Fruit fly (Drosophila melanogaster) whole organism, prepupa: ENCODE measurements around the gene Roc1a.

Source experiments
- CG10631 ChIP-seq: fragments of 200-800 bp; sonication (Bioruptor generic); optimal IDR thresholded peaks from 2 replicates; lab custom pipeline; 2016; ENCODE audit warnings: missing biosample characterization, missing genetic modification characterization
- CG10669 ChIP-seq: fragments of 200-800 bp; sonication (Bioruptor generic); optimal IDR thresholded peaks from 3 replicates; lab custom pipeline; 2018; ENCODE audit warnings: missing biosample characterization, mild to moderate bottlenecking, missing genetic modification characterization, moderate library complexity
- CG15336 ChIP-seq: fragments of 200-800 bp; sonication (Bioruptor generic); IDR thresholded peaks from 2 replicates; pipeline ENCODE4 v1.3.6; 2022; ENCODE audit warnings: missing biosample characterization, missing genetic modification characterization
- CG3032 ChIP-seq: fragments of 200-800 bp; optimal IDR thresholded peaks from 2 replicates; lab custom pipeline; 2019; ENCODE audit warnings: missing biosample characterization, mild to moderate bottlenecking, missing genetic modification characterization, moderate library complexity
- CG3919 ChIP-seq: fragments of 200-800 bp; sonication (Bioruptor generic); optimal IDR thresholded peaks from 3 replicates; lab custom pipeline; 2016; ENCODE audit warnings: missing biosample characterization, missing genetic modification characterization
- CG4318 ChIP-seq: fragments of 200-800 bp; sonication (Bioruptor generic); optimal IDR thresholded peaks from 3 replicates; lab custom pipeline; 2017; ENCODE audit warnings: missing biosample characterization, mild to moderate bottlenecking, missing genetic modification characterization
- CG6163 ChIP-seq: fragments of 200-800 bp; sonication (Bioruptor generic); IDR thresholded peaks from 3 replicates; pipeline ENCODE4 v1.3.6; 2022; ENCODE audit warnings: missing biosample characterization, missing genetic modification characterization
- CG6808 ChIP-seq: fragments of 200-800 bp; sonication (Bioruptor generic); optimal IDR thresholded peaks from 3 replicates; lab custom pipeline; 2017; ENCODE audit warnings: missing biosample characterization, missing genetic modification characterization, mild to moderate bottlenecking, moderate library complexity, missing genetic modification reagents
- CG6854 ChIP-seq: fragments of 200-800 bp; sonication (Bioruptor generic); optimal IDR thresholded peaks from 2 replicates; lab custom pipeline; 2017; ENCODE audit warnings: missing biosample characterization, mild to moderate bottlenecking, missing genetic modification characterization
- CG7368 ChIP-seq: fragments of 200-800 bp; sonication (Bioruptor generic); optimal IDR thresholded peaks from 3 replicates; lab custom pipeline; 2016; ENCODE audit warnings: missing biosample characterization, missing genetic modification characterization
- CG8319 ChIP-seq: fragments of 200-800 bp; sonication (Bioruptor generic); optimal IDR thresholded peaks from 3 replicates; lab custom pipeline; 2016; ENCODE audit warnings: missing biosample characterization, missing genetic modification characterization
- CG9139 ChIP-seq: fragments of 200-800 bp; sonication (Bioruptor generic); optimal IDR thresholded peaks from 3 replicates; lab custom pipeline; 2017; ENCODE audit warnings: missing biosample characterization, mild to moderate bottlenecking, missing genetic modification characterization
- Eip78C ChIP-seq: fragments of 200-800 bp; sonication (Bioruptor generic); peaks from one replicate; lab custom pipeline; 2016; ENCODE audit warnings: missing biosample characterization, missing genetic modification characterization
- Eip93F ChIP-seq: fragments of 200-800 bp; sonication (Bioruptor generic); optimal IDR thresholded peaks from 2 replicates; lab custom pipeline; 2016; ENCODE audit warnings: missing biosample characterization, mild to moderate bottlenecking, missing genetic modification characterization
- Ets96B ChIP-seq: fragments of 200-800 bp; optimal IDR thresholded peaks from 2 replicates; lab custom pipeline; 2019; ENCODE audit warnings: missing biosample characterization, mild to moderate bottlenecking, missing genetic modification characterization, moderate library complexity
- Gug ChIP-seq: fragments of 200-800 bp; sonication (Bioruptor generic); IDR thresholded peaks from 2 replicates; pipeline ENCODE4 v1.3.6; 2022; ENCODE audit warnings: missing biosample characterization, missing genetic modification characterization
- Hr39 ChIP-seq: fragments of 200-800 bp; sonication (Bioruptor generic); optimal IDR thresholded peaks from 2 replicates; lab custom pipeline; 2016; ENCODE audit warnings: missing biosample characterization, missing genetic modification characterization
- OdsH ChIP-seq: fragments of 200-800 bp; sonication (Bioruptor generic); optimal IDR thresholded peaks from 3 replicates; lab custom pipeline; 2016; ENCODE audit warnings: missing biosample characterization, missing genetic modification characterization
- Sox14 ChIP-seq: fragments of 200-800 bp; sonication (Bioruptor generic); optimal IDR thresholded peaks from 3 replicates; lab custom pipeline; 2016; ENCODE audit warnings: missing biosample characterization, missing genetic modification characterization
- Sox15 ChIP-seq: fragments of 200-800 bp; sonication (Bioruptor generic); optimal IDR thresholded peaks from 3 replicates; lab custom pipeline; 2016; ENCODE audit warnings: missing biosample characterization, missing genetic modification characterization
- acj6 ChIP-seq: fragments of 200-800 bp; sonication (Bioruptor generic); optimal IDR thresholded peaks from 3 replicates; lab custom pipeline; 2016; ENCODE audit warnings: missing biosample characterization, missing genetic modification characterization
- dac ChIP-seq: fragments of 200-800 bp; sonication (Bioruptor generic); optimal IDR thresholded peaks from 2 replicates; lab custom pipeline; 2017; ENCODE audit warnings: missing biosample characterization, mild to moderate bottlenecking, missing genetic modification characterization
- dsx ChIP-seq: fragments of 200-800 bp; optimal IDR thresholded peaks from 3 replicates; lab custom pipeline; 2019; ENCODE audit warnings: missing biosample characterization, mild to moderate bottlenecking, missing genetic modification characterization, moderate library complexity; ENCODE audit not compliant: poor library complexity, severe bottlenecking
- eg ChIP-seq: fragments of 200-800 bp; sonication (Bioruptor generic); IDR thresholded peaks from 3 replicates; pipeline ENCODE4 v1.3.6; 2022; ENCODE audit warnings: missing biosample characterization, missing genetic modification characterization
- esn ChIP-seq: fragments of 200-800 bp; sonication (Bioruptor generic); optimal IDR thresholded peaks from 2 replicates; lab custom pipeline; 2016; ENCODE audit warnings: missing biosample characterization, mild to moderate bottlenecking, missing genetic modification characterization, moderate library complexity
- fd59A ChIP-seq: fragments of 200-800 bp; sonication (Bioruptor generic); optimal IDR thresholded peaks from 2 replicates; lab custom pipeline; 2017; ENCODE audit warnings: missing biosample characterization, mild to moderate bottlenecking, missing genetic modification characterization, missing genetic modification reagents
- fd85E ChIP-seq: fragments of 200-800 bp; sonication (Bioruptor generic); optimal IDR thresholded peaks from 3 replicates; lab custom pipeline; 2016; ENCODE audit warnings: missing biosample characterization, missing genetic modification characterization
- salr ChIP-seq, 2 experiments: fragments of 200-800 bp; sonication (Bioruptor generic); optimal IDR thresholded peaks; 3 replicates each; lab custom pipeline; 2016 to 2018; ENCODE audit warnings: missing biosample characterization in 2 of 2, missing genetic modification characterization in 2 of 2, mild to moderate bottlenecking in 1 of 2
- spab ChIP-seq: fragments of 200-800 bp; sonication (Bioruptor generic); optimal IDR thresholded peaks from 2 replicates; lab custom pipeline; 2017; ENCODE audit warnings: missing biosample characterization, mild to moderate bottlenecking, missing genetic modification characterization, missing genetic modification reagents
- ss ChIP-seq, 2 experiments: fragments of 200-800 bp; sonication (Bioruptor generic); optimal IDR thresholded peaks; 2 replicates in 1 of 2; 3 replicates in 1 of 2; lab custom pipeline; 2017 to 2018; ENCODE audit warnings: mild to moderate bottlenecking in 2 of 2, missing biosample characterization in 2 of 2, missing genetic modification characterization in 2 of 2, moderate library complexity in 1 of 2
- svp ChIP-seq: fragments of 200-800 bp; sonication (Bioruptor generic); peaks from one replicate; lab custom pipeline; 2016; ENCODE audit warnings: missing biosample characterization, missing genetic modification characterization

Roc1a gene

DNA sequence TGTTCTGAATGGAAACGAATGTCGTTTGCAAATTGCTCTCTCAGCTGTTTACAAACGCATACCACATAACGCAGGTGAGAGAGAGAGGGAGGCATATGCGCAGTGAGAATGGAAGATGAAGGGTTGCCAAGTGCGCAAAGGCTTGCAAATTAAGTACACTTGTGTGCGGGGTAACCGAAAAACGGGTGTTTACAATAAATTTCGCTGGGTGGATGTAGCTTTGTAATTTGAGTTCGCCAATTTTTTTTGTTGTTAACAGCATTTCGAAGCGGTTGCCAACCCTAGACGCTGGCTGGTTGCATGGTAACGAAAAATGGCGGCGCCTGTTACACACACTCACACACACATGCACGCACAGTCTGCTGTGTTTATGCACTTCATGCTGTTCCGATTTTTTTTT, 7.8 kb downstream of the Roc1a start (continued):
- TF ChIP-seq CG7368 (peak; percentile 95), CG3032 (tag; lab: Kevin White, UChicago) (peak; percentile 94), CG4318 (no peak), CG3919 (GFP tag; lab: Kevin White, UChicago) (peak; percentile 96), CG15336 (GFP tag; lab: Robert Waterston, UW) (peak; percentile 98), CG6854 (peak; percentile 93), ss (GFP tag; optimal IDR thresholded peaks at IDR 0.05; lab: Kevin White, UChicago) (peak; percentile 93 to 96), CG10631 (GFP tag; lab: Kevin White, UChicago) (peak; percentile 92), svp (peak; percentile 98), acj6 (peak; percentile 95), salr (GFP tag; optimal IDR thresholded peaks at IDR 0.05; lab: Kevin White, UChicago) (peak; percentile 82 to 92), Gug (GFP tag; lab: Robert Waterston, UW) (peak; percentile 97), CG6163 (GFP tag; lab: Robert Waterston, UW) (peak; percentile 99), Sox14 (GFP tag; lab: Kevin White, UChicago) (peak; percentile 97), dac (peak; percentile 95), Eip78C (GFP tag; lab: Kevin White, UChicago) (peak; percentile 98), Sox15 (peak; percentile 93), dsx (peak; percentile 89), Eip93F (peak; percentile 93), fd85E (peak; percentile 91)

DNA sequence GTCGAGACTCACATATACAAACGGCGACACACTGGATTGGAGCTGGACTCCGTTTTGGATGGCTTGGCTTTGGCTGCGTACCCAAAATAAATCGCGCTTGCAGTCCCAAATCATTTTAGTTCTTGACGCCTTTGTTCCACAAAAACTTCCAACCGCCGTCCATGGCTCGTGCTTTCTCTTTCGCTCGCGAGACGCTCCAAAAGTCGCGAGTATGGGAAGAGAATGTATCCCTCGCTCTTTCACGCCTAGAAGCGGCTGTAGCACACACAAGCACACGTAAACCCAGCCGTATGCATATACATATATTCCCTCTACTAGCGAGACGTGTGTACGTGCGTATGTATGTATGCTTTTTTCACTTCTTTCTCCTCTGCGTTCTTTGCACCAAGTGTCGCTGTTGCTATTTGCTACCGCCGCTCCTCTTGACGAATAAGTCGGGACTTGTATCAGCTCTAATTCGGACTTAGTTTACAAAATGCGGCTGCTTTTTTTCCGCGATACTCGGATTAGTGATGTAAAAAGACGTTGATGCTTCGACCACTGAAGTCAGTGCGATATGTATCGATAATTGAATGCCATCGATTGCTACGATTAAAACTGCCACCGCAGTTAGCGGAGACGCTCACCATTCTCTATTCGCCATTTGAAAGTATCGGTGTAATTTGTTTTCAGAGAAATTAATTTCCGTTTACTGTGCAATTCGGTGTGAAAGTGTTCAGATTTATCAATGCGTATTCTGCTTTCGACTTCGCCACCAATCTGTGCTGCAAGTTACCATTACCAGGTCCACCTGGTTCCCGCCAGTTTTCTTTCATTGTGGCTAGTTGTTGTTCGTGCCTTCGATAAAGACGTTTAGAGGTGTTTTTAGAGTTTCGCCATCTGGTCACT, 8.6 kb downstream of the Roc1a start, which contains the start of the genes Hmt4-20 and SkpA:
TSS of gene Hmt4-20 (minus strand) at position 542 of the 888 bp plus-strand sequence.
TSS of gene SkpA (plus strand) at position 623 of the 888 bp plus-strand sequence.
- TF ChIP-seq OdsH (GFP tag; lab: Kevin White, UChicago): no peak
- TF ChIP-seq CG6163 (GFP tag; lab: Robert Waterston, UW): peak; percentile 43; the same call in 1 of the 3 replicates
- no peak for TF ChIP-seq Gug (GFP tag; lab: Robert Waterston, UW)
- peak; percentile 4 for TF ChIP-seq Sox14 (GFP tag; lab: Kevin White, UChicago)
- 0 out of 3 replicates have a peak, but pooled peaks have one; percentile 6 for TF ChIP-seq eg
- peak; percentile 55 for TF ChIP-seq svp
- peak; percentile 53 for TF ChIP-seq Eip78C (GFP tag; lab: Kevin White, UChicago)
- no peak for TF ChIP-seq dac
- TF ChIP-seq, all 60 proteins: peak for 5

DNA sequence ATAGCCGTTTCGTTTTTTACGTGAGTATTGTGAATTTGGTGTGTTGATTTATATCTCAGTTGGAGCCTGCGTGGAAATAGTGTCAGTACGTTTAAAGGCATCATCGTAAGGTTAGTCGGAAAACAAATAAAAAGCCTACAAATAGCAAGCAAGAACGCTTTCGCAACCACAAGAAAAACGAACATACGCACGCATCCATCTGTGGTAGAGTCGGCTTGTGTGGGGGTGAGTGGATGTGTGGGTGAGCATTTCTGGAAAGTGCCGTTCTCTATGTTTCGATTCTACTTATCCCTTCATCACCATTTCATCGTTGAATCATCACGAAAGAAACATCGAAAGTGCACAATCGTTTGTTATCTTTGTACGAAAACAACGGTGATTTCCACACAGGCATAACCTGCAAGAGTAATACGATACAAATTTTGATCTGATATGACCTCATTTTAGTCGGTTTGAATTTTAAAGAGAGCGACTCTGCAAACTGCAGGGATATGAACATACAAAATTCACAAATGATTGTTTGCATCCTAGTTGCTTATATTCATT, 9.3 kb downstream of the Roc1a start:
- TF ChIP-seq CG7368: no peak
- no peak for TF ChIP-seq CG4318
- TF ChIP-seq CG3032 (tag; lab: Kevin White, UChicago): no peak
- no peak for TF ChIP-seq Hr39 (GFP tag; lab: Kevin White, UChicago)
- TF ChIP-seq spab: no peak
- TF ChIP-seq fd59A (GFP tag; lab: Kevin White, UChicago): no peak
- TF ChIP-seq esn (GFP tag; lab: Kevin White, UChicago): no peak
- no peak for TF ChIP-seq CG10669 (GFP tag; lab: Kevin White, UChicago)
- no peak for TF ChIP-seq eg
- TF ChIP-seq Eip78C (GFP tag; lab: Kevin White, UChicago): peak; percentile 14
- TF ChIP-seq CG9139 (GFP tag; lab: Kevin White, UChicago): peak; percentile 9
- TF ChIP-seq dac: no peak
- TF ChIP-seq Ets96B: no peak
- TF ChIP-seq svp: no peak
- no peak for TF ChIP-seq CG8319
- peak; percentile 2 for TF ChIP-seq CG6808 (GFP tag; lab: Kevin White, UChicago)

DNA sequence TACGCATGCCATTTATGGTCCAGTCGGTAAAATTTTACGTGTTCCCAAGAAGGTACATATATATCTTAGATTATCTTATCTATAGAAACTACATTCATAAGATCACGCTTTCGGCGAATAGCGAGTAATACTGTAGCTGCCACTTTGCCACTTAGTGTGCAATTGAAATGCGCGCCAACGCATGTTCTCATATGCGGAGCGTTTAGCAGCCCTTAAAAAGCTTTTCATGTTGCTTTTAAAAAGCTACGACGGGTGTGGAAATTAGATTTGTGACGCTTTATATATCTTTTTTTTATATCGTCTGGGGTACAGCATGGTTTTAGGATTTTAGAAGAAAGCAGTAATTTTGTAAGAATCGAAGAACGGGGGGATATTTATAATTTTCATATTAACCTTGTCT, 10.9 kb downstream of the Roc1a start:
- TF ChIP-seq ss (GFP tag; optimal IDR thresholded peaks at IDR 0.05; lab: Kevin White, UChicago) (no peak), Eip78C (GFP tag; lab: Kevin White, UChicago) (peak; percentile 16)
